5 worm cellular contexts compared by ENCODE assay signal in the genomic region with DNA sequence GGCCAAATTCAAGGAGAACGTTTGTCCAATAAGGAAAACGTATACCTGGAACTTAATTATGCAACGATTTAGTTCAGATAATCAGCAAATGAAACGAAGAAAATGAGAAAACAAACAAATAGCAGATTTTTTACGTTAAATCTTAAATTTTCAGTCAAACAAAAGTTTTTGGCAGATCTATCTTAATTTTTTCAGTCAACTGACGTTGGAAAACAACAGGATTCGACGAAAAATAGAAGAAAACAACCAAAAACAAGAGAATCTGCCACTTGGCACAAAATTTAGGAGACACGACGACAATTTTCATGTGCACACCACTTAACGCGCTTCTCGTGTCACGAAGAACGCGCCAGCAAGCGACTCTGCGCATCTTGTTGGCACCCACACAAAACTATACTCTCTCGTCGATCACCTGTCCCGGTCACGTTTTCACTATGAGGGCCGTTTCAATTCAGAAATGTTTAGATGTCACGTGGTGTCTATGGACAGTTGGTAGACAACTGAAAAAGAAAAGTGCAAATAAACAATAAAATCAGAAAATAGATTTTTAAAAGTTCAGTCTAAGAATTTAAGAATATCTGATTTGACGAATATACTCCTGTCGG.
TF ChIP-seq lines count a peak whose summit lies in the region.

Gene ztf-7, minus strand, starts transcription at position 51 of the 605 bp plus-strand sequence.

TF ChIP-seq in whole organism, L1 larva, 84 proteins besides CTCF, POLR2A, EP300 and RAD21 (continued from another document and continues in another):
- TF ChIP-seq grh-1 (GFP tag; IDR thresholded peaks at IDR 0.05; lab: Robert Waterston, UW): peak; percentile 96
- TF ChIP-seq xbp-1 (tag; optimal IDR thresholded peaks at IDR 0.05; lab: Kevin White, UChicago): peak; percentile 98
- peak; percentile 55 for TF ChIP-seq pag-3 (tag; optimal IDR thresholded peaks at IDR 0.05; lab: Kevin White, UChicago; ENCODE audit: borderline replicate concordance, insufficient read depth)
- TF ChIP-seq lir-3 (tag; optimal IDR thresholded peaks at IDR 0.05; lab: Kevin White, UChicago; ENCODE audit: poor library complexity): peak; percentile 86
- TF ChIP-seq mep-1 (tag; optimal IDR thresholded peaks at IDR 0.05; lab: Kevin White, UChicago): peak; percentile 99
- peak; percentile 95 for TF ChIP-seq elt-2 (tag; optimal IDR thresholded peaks at IDR 0.05; lab: Kevin White, UChicago)
- TF ChIP-seq tbx-2 (tag; optimal IDR thresholded peaks at IDR 0.05; lab: Kevin White, UChicago): peak; percentile 99
- peak; percentile 96 for TF ChIP-seq isw-1 (GFP tag; IDR thresholded peaks at IDR 0.05; lab: Robert Waterston, UW)
- TF ChIP-seq unc-98 (GFP tag; IDR thresholded peaks at IDR 0.05; lab: Robert Waterston, UW): peak; percentile 87
- no peak for TF ChIP-seq unc-30 (tag; optimal IDR thresholded peaks at IDR 0.05; lab: Kevin White, UChicago)
- TF ChIP-seq sup-37 (GFP tag; optimal IDR thresholded peaks at IDR 0.05; lab: Kevin White, UChicago): peak; percentile 98
- TF ChIP-seq zip-4 (GFP tag; optimal IDR thresholded peaks at IDR 0.05; lab: Kevin White, UChicago): peak; percentile 82
- peak; percentile 98 for TF ChIP-seq swsn-7 (tag; optimal IDR thresholded peaks at IDR 0.05; lab: Kevin White, UChicago)
- peak; percentile 95 for TF ChIP-seq egl-13 (tag; optimal IDR thresholded peaks at IDR 0.05; lab: Kevin White, UChicago)
- TF ChIP-seq nhr-77 (tag; optimal IDR thresholded peaks at IDR 0.05; lab: Kevin White, UChicago): peak; percentile 81
- no peak for TF ChIP-seq ceh-63 (GFP tag; optimal IDR thresholded peaks at IDR 0.05; lab: Kevin White, UChicago)
- no peak for TF ChIP-seq nhr-76 (tag; optimal IDR thresholded peaks at IDR 0.05; lab: Kevin White, UChicago)
- TF ChIP-seq snu-23 (GFP tag; optimal IDR thresholded peaks at IDR 0.05; lab: Kevin White, UChicago): peak; percentile 99
- TF ChIP-seq fos-1 (tag; optimal IDR thresholded peaks at IDR 0.05; lab: Kevin White, UChicago): peak; percentile 82
- TF ChIP-seq vab-15 (tag; optimal IDR thresholded peaks at IDR 0.05; lab: Kevin White, UChicago): peak; percentile 77
- TF ChIP-seq nhr-84 (tag; optimal IDR thresholded peaks at IDR 0.05; lab: Kevin White, UChicago): no peak
- TF ChIP-seq unc-62 (GFP tag; optimal IDR thresholded peaks at IDR 0.05; lab: Kevin White, UChicago): no peak
- peak; percentile 83 for TF ChIP-seq aha-1 (tag; optimal IDR thresholded peaks at IDR 0.05; lab: Kevin White, UChicago)
- TF ChIP-seq ceh-82 (tag; optimal IDR thresholded peaks at IDR 0.05; lab: Kevin White, UChicago): peak; percentile 85 to 94 (median 85)

TF ChIP-seq in whole organism, L2 larva, 48 proteins besides CTCF, POLR2A, EP300 and RAD21 (continued from another document):
- TF ChIP-seq sma-3 (GFP tag; optimal IDR thresholded peaks at IDR 0.05; lab: Kevin White, UChicago) (peak; percentile 98), nhr-11 (tag; optimal IDR thresholded peaks at IDR 0.05; lab: Kevin White, UChicago) (no peak), Y55F3AM.14 (GFP tag; optimal IDR thresholded peaks at IDR 0.05; lab: Kevin White, UChicago) (peak; percentile 86), nhr-21 (tag; optimal IDR thresholded peaks at IDR 0.05; lab: Kevin White, UChicago) (peak; percentile 97), ztf-1 (GFP tag; conservative IDR thresholded peaks at IDR 0.05; lab: Robert Waterston, UW) (no peak), nhr-77 (tag; optimal IDR thresholded peaks at IDR 0.05; lab: Kevin White, UChicago) (no peak), mdl-1 (tag; optimal IDR thresholded peaks at IDR 0.05; lab: Kevin White, UChicago) (peak; percentile 79 to 95), zag-1 (tag; optimal IDR thresholded peaks at IDR 0.05; lab: Kevin White, UChicago) (peak; percentile 58), alr-1 (tag; optimal IDR thresholded peaks at IDR 0.05; lab: Kevin White, UChicago) (no peak), crh-2 (tag; optimal IDR thresholded peaks at IDR 0.05; lab: Kevin White, UChicago) (peak; percentile 97), unc-55 (GFP tag; optimal IDR thresholded peaks at IDR 0.05; lab: Kevin White, UChicago) (peak; percentile 83), lin-11 (tag; optimal IDR thresholded peaks at IDR 0.05; lab: Kevin White, UChicago) (peak; percentile 95), ZK546.5 (tag; optimal IDR thresholded peaks at IDR 0.05; lab: Kevin White, UChicago) (no peak), peb-1 (tag; optimal IDR thresholded peaks at IDR 0.05; lab: Kevin White, UChicago) (no peak), fos-1 (tag; optimal IDR thresholded peaks at IDR 0.05; lab: Kevin White, UChicago) (peak; percentile 88), blmp-1 (tag; optimal IDR thresholded peaks at IDR 0.05; lab: Kevin White, UChicago; ENCODE audit: insufficient read depth) (peak; percentile 84)

TF ChIP-seq in whole organism, L3 larva, 47 proteins besides CTCF, POLR2A, EP300 and RAD21 (continued from another document):
- TF ChIP-seq nhr-23 (tag; optimal IDR thresholded peaks at IDR 0.05; lab: Kevin White, UChicago): peak; percentile 97
- no peak for TF ChIP-seq unc-39 (tag; optimal IDR thresholded peaks at IDR 0.05; lab: Kevin White, UChicago)
- peak; percentile 35 for TF ChIP-seq ceh-82 (tag; optimal IDR thresholded peaks at IDR 0.05; lab: Kevin White, UChicago)
- TF ChIP-seq egl-5 (tag; optimal IDR thresholded peaks at IDR 0.05; lab: Kevin White, UChicago): peak; percentile 91
- TF ChIP-seq ztf-11 (tag; optimal IDR thresholded peaks at IDR 0.05; lab: Kevin White, UChicago): no peak
- TF ChIP-seq R02D3.7 (tag; optimal IDR thresholded peaks at IDR 0.05; lab: Kevin White, UChicago): peak; percentile 62
- TF ChIP-seq ztf-4 (tag; optimal IDR thresholded peaks at IDR 0.05; lab: Kevin White, UChicago): peak; percentile 74
- peak; percentile 88 for TF ChIP-seq tbx-2 (tag; optimal IDR thresholded peaks at IDR 0.05; lab: Kevin White, UChicago)
- TF ChIP-seq nhr-28 (tag; optimal IDR thresholded peaks at IDR 0.05; lab: Kevin White, UChicago): no peak
- peak; percentile 99 for TF ChIP-seq nhr-25 (tag; optimal IDR thresholded peaks at IDR 0.05; lab: Kevin White, UChicago)
- TF ChIP-seq eor-1 (tag; optimal IDR thresholded peaks at IDR 0.05; lab: Kevin White, UChicago): no peak
- no peak for TF ChIP-seq nhr-76 (tag; optimal IDR thresholded peaks at IDR 0.05; lab: Kevin White, UChicago)
- TF ChIP-seq fos-1 (tag; optimal IDR thresholded peaks at IDR 0.05; lab: Kevin White, UChicago): no peak
- peak; percentile 96 for TF ChIP-seq lsy-12 (tag; optimal IDR thresholded peaks at IDR 0.05; lab: Kevin White, UChicago)
- no peak for TF ChIP-seq ZK546.5 (tag; optimal IDR thresholded peaks at IDR 0.05; lab: Kevin White, UChicago)

TF ChIP-seq in whole organism, L4 larva, 104 proteins besides CTCF, POLR2A, EP300 and RAD21 (continued from another document and continues in another):
- TF ChIP-seq F44E2.7 (GFP tag; IDR thresholded peaks at IDR 0.05; lab: Robert Waterston, UW) (no peak), tra-1 (GFP tag; IDR thresholded peaks at IDR 0.05; lab: Robert Waterston, UW) (peak; percentile 97), madf-5 (GFP tag; IDR thresholded peaks at IDR 0.05; lab: Robert Waterston, UW) (no peak), egl-43 (GFP tag; IDR thresholded peaks at IDR 0.05; lab: Robert Waterston, UW) (no peak), zip-2 (tag; optimal IDR thresholded peaks at IDR 0.05; lab: Kevin White, UChicago) (peak; percentile 70), dpl-1 (GFP tag; optimal IDR thresholded peaks at IDR 0.05; lab: Kevin White, UChicago) (peak; percentile 87), dmd-8 (GFP tag; IDR thresholded peaks at IDR 0.05; lab: Robert Waterston, UW) (no peak), ces-1 (GFP tag; optimal IDR thresholded peaks at IDR 0.05; lab: Kevin White, UChicago) (no peak), madf-9 (GFP tag; conservative IDR thresholded peaks at IDR 0.05; lab: Robert Waterston, UW) (peak; percentile 86), nhr-77 (tag; optimal IDR thresholded peaks at IDR 0.05; lab: Kevin White, UChicago) (peak; percentile 97), dmd-6 (GFP tag; IDR thresholded peaks at IDR 0.05; lab: Robert Waterston, UW) (peak; percentile 99), unc-62 (GFP tag; optimal IDR thresholded peaks at IDR 0.05 in 1 of 2; lab: Kevin White, UChicago) (no peak), unc-62 (tag; optimal IDR thresholded peaks at IDR 0.05; lab: Kevin White, UChicago) (no peak), fkh-10 (GFP tag; optimal IDR thresholded peaks at IDR 0.05; lab: Kevin White, UChicago) (no peak), zip-11 (GFP tag; IDR thresholded peaks at IDR 0.05; lab: Robert Waterston, UW) (no peak), attf-4 (tag; optimal IDR thresholded peaks at IDR 0.05; lab: Kevin White, UChicago) (no peak), ceh-28 (tag; optimal IDR thresholded peaks at IDR 0.05; lab: Kevin White, UChicago) (no peak), lin-29 (GFP tag; IDR thresholded peaks at IDR 0.05; lab: Robert Waterston, UW) (peak; percentile 85), Y105C5A.15 (GFP tag; IDR thresholded peaks at IDR 0.05; lab: Robert Waterston, UW) (no peak), T20F7.1 (GFP tag; optimal IDR thresholded peaks at IDR 0.05; lab: Kevin White, UChicago) (peak; percentile 91), T26A8.4 (GFP tag; IDR thresholded peaks at IDR 0.05; lab: Robert Waterston, UW) (peak; percentile 96), nhr-25 (tag; optimal IDR thresholded peaks at IDR 0.05; lab: Kevin White, UChicago; ENCODE audit: borderline replicate concordance, insufficient read depth) (peak; percentile 85), unc-39 (tag; optimal IDR thresholded peaks at IDR 0.05; lab: Kevin White, UChicago) (no peak), daf-12 (tag; optimal IDR thresholded peaks at IDR 0.05; lab: Kevin White, UChicago) (no peak), pqm-1 (tag; optimal IDR thresholded peaks at IDR 0.05; lab: Kevin White, UChicago) (no peak), tag-97 (GFP tag; IDR thresholded peaks at IDR 0.05; lab: Robert Waterston, UW) (no peak), ztf-7 (tag; optimal IDR thresholded peaks at IDR 0.05; lab: Kevin White, UChicago) (peak; percentile 73), ceh-44 (GFP tag; IDR thresholded peaks at IDR 0.05; lab: Robert Waterston, UW) (no peak), arid-1 (GFP tag; conservative IDR thresholded peaks at IDR 0.05; lab: Robert Waterston, UW) (peak; percentile 77), egl-27 (tag; optimal IDR thresholded peaks at IDR 0.05; lab: Kevin White, UChicago) (no peak), ZK546.5 (tag; optimal IDR thresholded peaks at IDR 0.05; lab: Kevin White, UChicago) (no peak), fos-1 (tag; optimal IDR thresholded peaks at IDR 0.05; lab: Kevin White, UChicago) (no peak), nhr-42 (GFP tag; IDR thresholded peaks at IDR 0.05; lab: Robert Waterston, UW) (peak; percentile 94), daf-16 (GFP tag; optimal IDR thresholded peaks at IDR 0.05; lab: Kevin White, UChicago) (peak; percentile 55 to 97), daf-16 (tag; optimal IDR thresholded peaks at IDR 0.05; lab: Kevin White, UChicago) (peak; percentile 80), pha-4 (GFP tag; IDR thresholded peaks at IDR 0.05; lab: Robert Waterston, UW) (peak; percentile 84), pha-4 (tag; optimal IDR thresholded peaks at IDR 0.05; lab: Kevin White, UChicago) (peak; percentile 41), aha-1 (tag; lab: Kevin White, UChicago) (peak; percentile 99), unc-130 (GFP tag; optimal IDR thresholded peaks at IDR 0.05; lab: Kevin White, UChicago) (no peak), lin-13 (GFP tag; optimal IDR thresholded peaks at IDR 0.05; lab: Kevin White, UChicago) (peak; percentile 92)

TF ChIP-seq in whole organism, young adult, 124 proteins besides CTCF, POLR2A, EP300 and RAD21 (continued from another document and continues in another):
- TF ChIP-seq B0261.1 (tag; optimal IDR thresholded peaks at IDR 0.05; lab: Kevin White, UChicago): peak; percentile 12
- no peak for TF ChIP-seq F10E7.11 (tag; optimal IDR thresholded peaks at IDR 0.05; lab: Kevin White, UChicago)
- peak; percentile 89 for TF ChIP-seq gei-17 (GFP tag; optimal IDR thresholded peaks at IDR 0.05; lab: Kevin White, UChicago)
- TF ChIP-seq F23B12.7 (tag; optimal IDR thresholded peaks at IDR 0.05; lab: Kevin White, UChicago; ENCODE audit: insufficient read depth): peak; percentile 55
- no peak for TF ChIP-seq bed-2 (GFP tag; IDR thresholded peaks at IDR 0.05; lab: Robert Waterston, UW)
- peak; percentile 67 for TF ChIP-seq snpc-4 (GFP tag; optimal IDR thresholded peaks at IDR 0.05; lab: Kevin White, UChicago)
- TF ChIP-seq snpc-4 (tag; optimal IDR thresholded peaks at IDR 0.05; lab: Kevin White, UChicago): peak in 3 of 4 experiments; percentile 77 to 87 (median 84)
- no peak for TF ChIP-seq F55B11.4 (tag; optimal IDR thresholded peaks at IDR 0.05; lab: Kevin White, UChicago; ENCODE audit: borderline replicate concordance, insufficient read depth)
- no peak for TF ChIP-seq pha-4 (tag; optimal IDR thresholded peaks at IDR 0.05; lab: Kevin White, UChicago)
- TF ChIP-seq Y67H2A.10 (GFP tag; conservative IDR thresholded peaks at IDR 0.05; lab: Robert Waterston, UW): peak; percentile 81
- TF ChIP-seq bed-1 (GFP tag; IDR thresholded peaks at IDR 0.05; lab: Robert Waterston, UW): 0 out of 2 replicates have a peak, but pooled peaks have one; percentile 75
- no peak for TF ChIP-seq unc-130 (GFP tag; optimal IDR thresholded peaks at IDR 0.05; lab: Kevin White, UChicago)
- TF ChIP-seq mel-28 (tag; optimal IDR thresholded peaks at IDR 0.05; lab: Kevin White, UChicago; ENCODE audit: borderline replicate concordance): no peak
- peak; percentile 95 for TF ChIP-seq Y53G8AR.9 (GFP tag; conservative IDR thresholded peaks at IDR 0.05; lab: Robert Waterston, UW)
- no peak for TF ChIP-seq nfya-2 (GFP tag; IDR thresholded peaks at IDR 0.05; lab: Robert Waterston, UW)
- TF ChIP-seq lir-1 (GFP tag; conservative IDR thresholded peaks at IDR 0.05; lab: Robert Waterston, UW): peak; percentile 89
- no peak for TF ChIP-seq mes-4 (tag; optimal IDR thresholded peaks at IDR 0.05; lab: Kevin White, UChicago)
- TF ChIP-seq ceh-100 (GFP tag; IDR thresholded peaks at IDR 0.05; lab: Robert Waterston, UW): peak; percentile 82
- peak; percentile 92 for TF ChIP-seq somi-1 (GFP tag; optimal IDR thresholded peaks at IDR 0.05; lab: Kevin White, UChicago)
- no peak for TF ChIP-seq mxl-1 (tag; optimal IDR thresholded peaks at IDR 0.05; lab: Kevin White, UChicago)
- peak; percentile 70; the same call in 1 of the 2 replicates for TF ChIP-seq sea-2 (GFP tag; IDR thresholded peaks at IDR 0.05; lab: Robert Waterston, UW)
- peak; percentile 75 for TF ChIP-seq cebp-1 (GFP tag; IDR thresholded peaks at IDR 0.05; lab: Robert Waterston, UW)
- TF ChIP-seq cebp-1 (tag; optimal IDR thresholded peaks at IDR 0.05; lab: Kevin White, UChicago): peak; percentile 96
- TF ChIP-seq ztf-6 (GFP tag; IDR thresholded peaks at IDR 0.05; lab: Robert Waterston, UW): 0 out of 2 replicates have a peak, but pooled peaks have one; percentile 42
- peak; percentile 98 for TF ChIP-seq ztf-18 (tag; optimal IDR thresholded peaks at IDR 0.05; lab: Kevin White, UChicago)
- peak; percentile 97 for TF ChIP-seq ceh-27 (GFP tag; optimal IDR thresholded peaks at IDR 0.05; lab: Kevin White, UChicago)
- TF ChIP-seq snpc-1.1 (tag; optimal IDR thresholded peaks at IDR 0.05; lab: Kevin White, UChicago; ENCODE audit: insufficient read depth): no peak
- TF ChIP-seq attf-6 (GFP tag; IDR thresholded peaks at IDR 0.05; lab: Robert Waterston, UW): 0 out of 2 replicates have a peak, but pooled peaks have one; percentile 11
- TF ChIP-seq egl-44 (GFP tag; IDR thresholded peaks at IDR 0.05; lab: Robert Waterston, UW): peak; percentile 68
- peak; percentile 98 for TF ChIP-seq dox-1 (GFP tag; IDR thresholded peaks at IDR 0.05; lab: Robert Waterston, UW)
- no peak for TF ChIP-seq madf-8 (GFP tag; conservative IDR thresholded peaks at IDR 0.05; lab: Robert Waterston, UW)
- peak; percentile 89 for TF ChIP-seq madf-10 (tag; optimal IDR thresholded peaks at IDR 0.05; lab: Kevin White, UChicago)
- peak; percentile 96 for TF ChIP-seq nfyb-1 (GFP tag; IDR thresholded peaks at IDR 0.05; lab: Robert Waterston, UW)
- no peak for TF ChIP-seq hlh-26 (GFP tag; conservative IDR thresholded peaks at IDR 0.05; lab: Robert Waterston, UW)
- TF ChIP-seq nhr-120 (GFP tag; IDR thresholded peaks at IDR 0.05; lab: Robert Waterston, UW): no peak
- TF ChIP-seq snpc-1.3 (tag; optimal IDR thresholded peaks at IDR 0.05; lab: Kevin White, UChicago; ENCODE audit: insufficient read depth): no peak
- peak; percentile 97 for TF ChIP-seq attf-5 (GFP tag; optimal IDR thresholded peaks at IDR 0.05; lab: Kevin White, UChicago)
- TF ChIP-seq rcor-1 (GFP tag; IDR thresholded peaks at IDR 0.05; lab: Robert Waterston, UW): peak; percentile 92
- peak; percentile 93 for TF ChIP-seq C06A6.2 (GFP tag; conservative IDR thresholded peaks at IDR 0.05; lab: Robert Waterston, UW)
- peak; percentile 97 to 98 for TF ChIP-seq let-607 (tag; optimal IDR thresholded peaks at IDR 0.05; lab: Kevin White, UChicago)
- TF ChIP-seq ets-4 (GFP tag; optimal IDR thresholded peaks at IDR 0.05; lab: Kevin White, UChicago): peak; percentile 86
